Comparison of ENCODE assay signal across 2 fruit fly cellular contexts in genomic region chrX:21322289-21322981, dm6.
A peak's percentile ranks its signal among the peaks of the same experiment; 100 is the strongest.
TF ChIP-seq lines count a peak whose summit lies in the region.

No protein-coding gene starts in this region.

TF ChIP-seq in whole organism, embryonic, 481 proteins besides CTCF, POLR2A, EP300 and RAD21 (continued from another document and continues in another):
- TF ChIP-seq CG10979 (tag; optimal IDR thresholded peaks at IDR 0.05; lab: Kevin White, UChicago) (peak; percentile 65), CG7963 (GFP tag; IDR thresholded peaks at IDR 0.05; lab: Robert Waterston, UW; ENCODE audit: partially characterized antibody) (no peak), chif (GFP tag; optimal IDR thresholded peaks at IDR 0.05; lab: Kevin White, UChicago) (no peak), Dbx (GFP tag; IDR thresholded peaks at IDR 0.05; lab: Robert Waterston, UW) (0 out of 3 replicates have a peak, but pooled peaks have one; percentile 48), Dll (GFP tag; IDR thresholded peaks at IDR 0.05; lab: Robert Waterston, UW; ENCODE audit: partially characterized antibody) (no peak), CG7271 (tag; optimal IDR thresholded peaks at IDR 0.05; lab: Kevin White, UChicago) (no peak), Atf6 (GFP tag; IDR thresholded peaks at IDR 0.05; lab: Robert Waterston, UW) (peak; percentile 47; the same call in 1 of the 2 replicates), CG31224 (GFP tag; IDR thresholded peaks at IDR 0.05; lab: Robert Waterston, UW) (0 out of 2 replicates have a peak, but pooled peaks have one; percentile 24), Doc3 (GFP tag; IDR thresholded peaks at IDR 0.05; lab: Robert Waterston, UW; ENCODE audit: partially characterized antibody) (no peak), mirr (GFP tag; optimal IDR thresholded peaks at IDR 0.05; lab: Kevin White, UChicago) (peak; percentile 39), Dad (GFP tag; optimal IDR thresholded peaks at IDR 0.05; lab: Kevin White, UChicago) (no peak), BtbVII (GFP tag; optimal IDR thresholded peaks at IDR 0.05; lab: Kevin White, UChicago) (peak; percentile 51), CG3065 (GFP tag; optimal IDR thresholded peaks at IDR 0.05; lab: Kevin White, UChicago) (no peak), CG9215 (GFP tag; IDR thresholded peaks at IDR 0.05; lab: Robert Waterston, UW) (peak; percentile 53), CG12744 (GFP tag; optimal IDR thresholded peaks at IDR 0.05; lab: Kevin White, UChicago) (no peak), CG6654 (GFP tag; optimal IDR thresholded peaks at IDR 0.05; lab: Kevin White, UChicago) (peak; percentile 19), CG3407 (GFP tag; optimal IDR thresholded peaks at IDR 0.05; lab: Kevin White, UChicago) (no peak), gcm2 (GFP tag; optimal IDR thresholded peaks at IDR 0.05; lab: Kevin White, UChicago) (no peak), ci (GFP tag; IDR thresholded peaks at IDR 0.05; lab: Robert Waterston, UW) (no peak), CG6175 (GFP tag; IDR thresholded peaks at IDR 0.05; lab: Robert Waterston, UW) (no peak), NC2β (GFP tag; optimal IDR thresholded peaks at IDR 0.05; lab: Kevin White, UChicago) (no peak), vfl (GFP tag; optimal IDR thresholded peaks at IDR 0.05; lab: Kevin White, UChicago) (no peak), CG2120 (GFP tag; optimal IDR thresholded peaks at IDR 0.05; lab: Kevin White, UChicago) (no peak), Side (GFP tag; optimal IDR thresholded peaks at IDR 0.05; lab: Kevin White, UChicago) (no peak), pfk (GFP tag; optimal IDR thresholded peaks at IDR 0.05; lab: Kevin White, UChicago) (peak; percentile 82), ase (GFP tag; IDR thresholded peaks at IDR 0.05; lab: Robert Waterston, UW) (no peak), Opbp (GFP tag; IDR thresholded peaks at IDR 0.05; lab: Robert Waterston, UW; ENCODE audit: partially characterized antibody) (no peak), CG5953 (GFP tag; IDR thresholded peaks at IDR 0.05; lab: Robert Waterston, UW) (no peak), CG10274 (GFP tag; optimal IDR thresholded peaks at IDR 0.05; lab: Kevin White, UChicago) (peak; percentile 5), CG11504 (tag; optimal IDR thresholded peaks at IDR 0.05; lab: Kevin White, UChicago) (no peak), phol (tag; optimal IDR thresholded peaks at IDR 0.05; lab: Kevin White, UChicago) (peak; percentile 69), run (tag; optimal IDR thresholded peaks at IDR 0.05; lab: Kevin White, UChicago) (no peak), yki (optimal IDR thresholded peaks at IDR 0.05; lab: Kevin White, UChicago) (no peak), Oli (tag; optimal IDR thresholded peaks at IDR 0.05; lab: Kevin White, UChicago) (no peak), tna (GFP tag; IDR thresholded peaks at IDR 0.05; lab: Robert Waterston, UW; ENCODE audit: partially characterized antibody) (no peak), kni (GFP tag; optimal IDR thresholded peaks at IDR 0.05; lab: Kevin White, UChicago) (no peak), CG10462 (GFP tag; optimal IDR thresholded peaks at IDR 0.05; lab: Kevin White, UChicago) (no peak), crol (GFP tag; IDR thresholded peaks at IDR 0.05; lab: Robert Waterston, UW) (peak; percentile 43), CG8478 (optimal IDR thresholded peaks at IDR 0.05; lab: Kevin White, UChicago) (no peak), twi (tag; optimal IDR thresholded peaks at IDR 0.05; lab: Kevin White, UChicago) (no peak), Antp (GFP tag; optimal IDR thresholded peaks at IDR 0.05; lab: Kevin White, UChicago) (no peak), bab2 (GFP tag; optimal IDR thresholded peaks at IDR 0.05; lab: Kevin White, UChicago) (no peak), CG5180 (GFP tag; optimal IDR thresholded peaks at IDR 0.05; lab: Kevin White, UChicago) (no peak), D19A (tag; optimal IDR thresholded peaks at IDR 0.05; lab: Kevin White, UChicago) (peak; percentile 63), NFAT (GFP tag; IDR thresholded peaks at IDR 0.05; lab: Robert Waterston, UW) (no peak), ewg (GFP tag; optimal IDR thresholded peaks at IDR 0.05; lab: Kevin White, UChicago) (no peak), sens (GFP tag; lab: Kevin White, UChicago) (peak; percentile 41), ind (GFP tag; optimal IDR thresholded peaks at IDR 0.05; lab: Kevin White, UChicago) (peak; percentile 54), cato (GFP tag; optimal IDR thresholded peaks at IDR 0.05; lab: Kevin White, UChicago; ENCODE audit: borderline replicate concordance) (no peak), CG3281 (GFP tag; optimal IDR thresholded peaks at IDR 0.05; lab: Kevin White, UChicago) (peak; percentile 74), seq (GFP tag; IDR thresholded peaks at IDR 0.05; lab: Robert Waterston, UW) (no peak), exex (tag; optimal IDR thresholded peaks at IDR 0.05; lab: Kevin White, UChicago) (peak; percentile 67), tgo (GFP tag; IDR thresholded peaks at IDR 0.05; lab: Robert Waterston, UW) (peak; percentile 46; the same call in 1 of the 3 replicates), CG10959 (GFP tag; IDR thresholded peaks at IDR 0.05; lab: Robert Waterston, UW) (no peak), hb (GFP tag; IDR thresholded peaks at IDR 0.05; lab: Robert Waterston, UW; ENCODE audit: partially characterized antibody) (no peak), CG1832 (GFP tag; optimal IDR thresholded peaks at IDR 0.05; lab: Kevin White, UChicago) (no peak), CG4707 (GFP tag; optimal IDR thresholded peaks at IDR 0.05; lab: Kevin White, UChicago) (no peak), nom (GFP tag; optimal IDR thresholded peaks at IDR 0.05; lab: Kevin White, UChicago) (no peak), tx (GFP tag; optimal IDR thresholded peaks at IDR 0.05; lab: Kevin White, UChicago) (no peak), CG31388 (GFP tag; optimal IDR thresholded peaks at IDR 0.05; lab: Kevin White, UChicago) (no peak), CG15601 (tag; optimal IDR thresholded peaks at IDR 0.05; lab: Kevin White, UChicago) (no peak), cg (GFP tag; optimal IDR thresholded peaks at IDR 0.05; lab: Kevin White, UChicago) (no peak), abd-A (tag; optimal IDR thresholded peaks at IDR 0.05; lab: Kevin White, UChicago) (no peak), CG16813 (GFP tag; IDR thresholded peaks at IDR 0.05; lab: Robert Waterston, UW; ENCODE audit: partially characterized antibody) (no peak), dmrt99B (tag; optimal IDR thresholded peaks at IDR 0.05; lab: Kevin White, UChicago) (peak; percentile 81), rib (GFP tag; IDR thresholded peaks at IDR 0.05; lab: Robert Waterston, UW) (0 out of 2 replicates have a peak, but pooled peaks have one; percentile 14), CG13123 (GFP tag; optimal IDR thresholded peaks at IDR 0.05; lab: Kevin White, UChicago) (no peak)

TF ChIP-seq in whole organism, prepupa, 60 proteins besides CTCF, POLR2A, EP300 and RAD21 (continued from another document):
- TF ChIP-seq Sox102F (GFP tag; optimal IDR thresholded peaks at IDR 0.05; lab: Kevin White, UChicago), result no peak
- TF ChIP-seq Eip78C (GFP tag; lab: Kevin White, UChicago), result no peak
- TF ChIP-seq esn (GFP tag; optimal IDR thresholded peaks at IDR 0.05; lab: Kevin White, UChicago), result no peak
- TF ChIP-seq dac (GFP tag; optimal IDR thresholded peaks at IDR 0.05; lab: Kevin White, UChicago), result no peak
- TF ChIP-seq Eip75B (GFP tag; optimal IDR thresholded peaks at IDR 0.05; lab: Kevin White, UChicago), result peak; percentile 33
- TF ChIP-seq CG6276 (GFP tag; optimal IDR thresholded peaks at IDR 0.05; lab: Kevin White, UChicago), result peak; percentile 44
- no peak for TF ChIP-seq CG8632 (GFP tag; optimal IDR thresholded peaks at IDR 0.05; lab: Kevin White, UChicago)
- TF ChIP-seq CG11902 (GFP tag; optimal IDR thresholded peaks at IDR 0.05; lab: Kevin White, UChicago), result peak; percentile 22
- TF ChIP-seq CG15336 (GFP tag; IDR thresholded peaks at IDR 0.05; lab: Robert Waterston, UW), result peak; percentile 18; the same call in 1 of the 2 replicates
- no peak for TF ChIP-seq Ets21C (GFP tag; optimal IDR thresholded peaks at IDR 0.05; lab: Kevin White, UChicago)
- TF ChIP-seq Blimp-1 (GFP tag; optimal IDR thresholded peaks at IDR 0.05; lab: Kevin White, UChicago), result peak; percentile 5
- TF ChIP-seq eg (GFP tag; IDR thresholded peaks at IDR 0.05; lab: Robert Waterston, UW), result 0 out of 3 replicates have a peak, but pooled peaks have one; percentile 22
- no peak for TF ChIP-seq CG34406 (GFP tag; optimal IDR thresholded peaks at IDR 0.05; lab: Kevin White, UChicago)
- no peak for TF ChIP-seq CG6792 (GFP tag; optimal IDR thresholded peaks at IDR 0.05; lab: Kevin White, UChicago)
- TF ChIP-seq OdsH (GFP tag; optimal IDR thresholded peaks at IDR 0.05; lab: Kevin White, UChicago), result no peak
- TF ChIP-seq Hr38 (GFP tag; optimal IDR thresholded peaks at IDR 0.05; lab: Kevin White, UChicago), result no peak
- no peak for TF ChIP-seq CG6854 (GFP tag; optimal IDR thresholded peaks at IDR 0.05; lab: Kevin White, UChicago)
- peak; percentile 36 for TF ChIP-seq cyc (GFP tag; optimal IDR thresholded peaks at IDR 0.05; lab: Kevin White, UChicago)
- TF ChIP-seq CG6163 (GFP tag; IDR thresholded peaks at IDR 0.05; lab: Robert Waterston, UW), result no peak
- TF ChIP-seq CG8319 (GFP tag; optimal IDR thresholded peaks at IDR 0.05; lab: Kevin White, UChicago), result no peak
- peak; percentile 48 for TF ChIP-seq CG3032 (tag; optimal IDR thresholded peaks at IDR 0.05; lab: Kevin White, UChicago)
- TF ChIP-seq spab (GFP tag; optimal IDR thresholded peaks at IDR 0.05; lab: Kevin White, UChicago), result no peak
- peak; percentile 28 for TF ChIP-seq Ets96B (tag; optimal IDR thresholded peaks at IDR 0.05; lab: Kevin White, UChicago)
- TF ChIP-seq Met (GFP tag; optimal IDR thresholded peaks at IDR 0.05; lab: Kevin White, UChicago), result peak; percentile 54
- TF ChIP-seq dsx (GFP tag; optimal IDR thresholded peaks at IDR 0.05; lab: Kevin White, UChicago; ENCODE audit: poor library complexity, severe bottlenecking), result no peak
- no peak for TF ChIP-seq Lpt (GFP tag; optimal IDR thresholded peaks at IDR 0.05; lab: Kevin White, UChicago)
- no peak for TF ChIP-seq fd59A (GFP tag; optimal IDR thresholded peaks at IDR 0.05; lab: Kevin White, UChicago)
- no peak for TF ChIP-seq Sox14 (GFP tag; optimal IDR thresholded peaks at IDR 0.05; lab: Kevin White, UChicago)
- no peak for TF ChIP-seq CG1621 (tag; optimal IDR thresholded peaks at IDR 0.05; lab: Kevin White, UChicago)
- TF ChIP-seq fkh (GFP tag; optimal IDR thresholded peaks at IDR 0.05; lab: Kevin White, UChicago), result no peak
- no peak for TF ChIP-seq Eip93F (GFP tag; optimal IDR thresholded peaks at IDR 0.05; lab: Kevin White, UChicago)
- TF ChIP-seq CG6808 (GFP tag; optimal IDR thresholded peaks at IDR 0.05; lab: Kevin White, UChicago), result no peak
- TF ChIP-seq acj6 (GFP tag; optimal IDR thresholded peaks at IDR 0.05; lab: Kevin White, UChicago), result no peak
- no peak for TF ChIP-seq CG8119 (GFP tag; IDR thresholded peaks at IDR 0.05; lab: Robert Waterston, UW)
- TF ChIP-seq salr (GFP tag; optimal IDR thresholded peaks at IDR 0.05; lab: Kevin White, UChicago), result no peak
- no peak for TF ChIP-seq Hr39 (GFP tag; optimal IDR thresholded peaks at IDR 0.05; lab: Kevin White, UChicago)
- no peak; the same call in 1 of the 2 replicates for TF ChIP-seq CG11294 (GFP tag; IDR thresholded peaks at IDR 0.05; lab: Robert Waterston, UW)
- TF ChIP-seq pdm3 (GFP tag; optimal IDR thresholded peaks at IDR 0.05; lab: Kevin White, UChicago), result no peak
- no peak for TF ChIP-seq achi (GFP tag; optimal IDR thresholded peaks at IDR 0.05; lab: Kevin White, UChicago)
